Worm (Caenorhabditis elegans): ENCODE measurements around the gene spe-18.

ce11 chrII:13139573-13139972 is 13.6 kb downstream of the spe-18 start:
- TF ChIP-seq D1046.2 (GFP tag; IDR thresholded peaks at IDR 0.05), result no peak
- no peak for TF ChIP-seq lsy-2 (tag; optimal IDR thresholded peaks at IDR 0.05)
